Worm (Caenorhabditis elegans) whole organism, young adult: ENCODE results near the gene T25B9.2.
"Not testable (repeated sequence)": the region's sequence is repeated elsewhere in the genome, so short reads cannot be mapped to it uniquely, and the experiment has no call there.

ENCODE experiments used
- B0035.1 ChIP-seq: sonication (generic microtip); optimal IDR thresholded peaks from 2 replicates; lab custom pipeline; 2016; ENCODE audit warnings: missing genetic modification characterization, mild to moderate bottlenecking, missing compliant biosample characterization, missing genotype, missing genetic modification reagents
- B0336.3 ChIP-seq: fragments of 200-800 bp; sonication (Bioruptor generic); IDR thresholded peaks from 2 replicates; pipeline ENCODE4 v1.3.6; 2022; ENCODE audit warnings: missing genetic modification characterization, missing compliant biosample characterization
- D2030.7 ChIP-seq: fragments of 200-800 bp; sonication (Bioruptor generic); IDR thresholded peaks from 2 replicates; pipeline ENCODE4 v1.3.6; 2022; ENCODE audit warnings: missing genetic modification reagents, missing genetic modification characterization, missing compliant biosample characterization
- F55B11.4 ChIP-seq: sonication (generic microtip); optimal IDR thresholded peaks from 2 replicates; lab custom pipeline; 2016; ENCODE audit warnings: missing compliant biosample characterization, missing genetic modification characterization, borderline replicate concordance; ENCODE audit not compliant: insufficient read depth
- K12H6.12 ChIP-seq: fragments of 200-800 bp; sonication (Bioruptor generic); optimal IDR thresholded peaks from 2 replicates; lab custom pipeline; 2018; ENCODE audit warnings: mild to moderate bottlenecking, missing genetic modification characterization, missing compliant biosample characterization
- Y56A3A.18 ChIP-seq: fragments of 200-800 bp; sonication (Bioruptor generic); IDR thresholded peaks from 2 replicates; pipeline ENCODE4 v1.3.6; 2022; ENCODE audit warnings: missing genetic modification reagents, missing genetic modification characterization, missing compliant biosample characterization
- ama-1 ChIP-seq, 3 experiments: fragments of 150-350 bp in 1 of 3; sonication (generic microtip) in 2 of 3; optimal IDR thresholded peaks; 2 replicates each; lab custom pipeline; 2014 to 2018; ENCODE audit warnings: missing biosample characterization in 2 of 3, missing genetic modification characterization in 2 of 3, missing genetic modification reagents in 2 of 3
- athp-1 ChIP-seq: sonication (generic microtip); optimal IDR thresholded peaks from 2 replicates; lab custom pipeline; 2017; ENCODE audit warnings: mild to moderate bottlenecking, missing genetic modification characterization, missing compliant biosample characterization
- bed-1 ChIP-seq: fragments of 200-800 bp; sonication (Bioruptor generic); IDR thresholded peaks from 2 replicates; pipeline ENCODE4 v1.3.6; 2022; ENCODE audit warnings: missing genetic modification reagents, missing genetic modification characterization, missing compliant biosample characterization
- cebp-1 ChIP-seq, 2 experiments: fragments of 200-800 bp in 1 of 2; sonication (Bioruptor generic) in 1 of 2; sonication (generic microtip) in 1 of 2; IDR thresholded peaks in 1 of 2; optimal IDR thresholded peaks in 1 of 2; 2 replicates each; pipeline versions ENCODE4 v1.3.6 to Lab custom; 2017 to 2022; ENCODE audit warnings: missing compliant biosample characterization in 2 of 2, missing genetic modification characterization in 2 of 2, mild to moderate bottlenecking in 1 of 2, missing genetic modification reagents in 1 of 2, moderate library complexity in 1 of 2
- chd-7 ChIP-seq: sonication (generic microtip); optimal IDR thresholded peaks from 2 replicates; lab custom pipeline; 2016; ENCODE audit warnings: mild to moderate bottlenecking, missing genetic modification characterization, moderate library complexity, missing compliant biosample characterization
- egl-44 ChIP-seq: fragments of 200-800 bp; sonication (Bioruptor generic); IDR thresholded peaks from 2 replicates; pipeline ENCODE4 v1.3.6; 2022; ENCODE audit warnings: missing genetic modification reagents, missing genetic modification characterization, missing compliant biosample characterization
- him-1 ChIP-seq: sonication (generic microtip); optimal IDR thresholded peaks from 2 replicates; lab custom pipeline; 2016; ENCODE audit warnings: missing genotype, missing genetic modification reagents, missing genetic modification characterization, missing compliant biosample characterization
- hmg-1.2 ChIP-seq: fragments of 200-800 bp; sonication (Bioruptor generic); IDR thresholded peaks from 2 replicates; pipeline ENCODE4 v1.3.6; 2022; ENCODE audit warnings: missing genetic modification reagents, missing genetic modification characterization, missing compliant biosample characterization
- hrde-1 ChIP-seq: sonication (generic microtip); optimal IDR thresholded peaks from 2 replicates; lab custom pipeline; 2016; ENCODE audit warnings: missing genetic modification characterization, mild to moderate bottlenecking, missing compliant biosample characterization, moderate library complexity, missing genotype, missing genetic modification reagents, borderline replicate concordance
- lag-1 ChIP-seq: fragments of 200-800 bp; sonication (Bioruptor generic); IDR thresholded peaks from 2 replicates; pipeline ENCODE4 v1.3.6; 2022; ENCODE audit warnings: missing genetic modification reagents, missing genetic modification characterization, missing compliant biosample characterization
- let-607 ChIP-seq, 2 experiments: fragments of 200-800 bp in 1 of 2; sonication (Bioruptor generic) in 1 of 2; sonication (generic microtip) in 1 of 2; optimal IDR thresholded peaks; 2 replicates each; lab custom pipeline; 2016 to 2018; ENCODE audit warnings: mild to moderate bottlenecking in 2 of 2, missing compliant biosample characterization in 2 of 2, missing genetic modification characterization in 2 of 2, moderate library complexity in 2 of 2, missing genotype in 1 of 2
- lin-40 ChIP-seq: sonication (generic microtip); optimal IDR thresholded peaks from 2 replicates; lab custom pipeline; 2016; ENCODE audit warnings: missing genetic modification characterization, mild to moderate bottlenecking, missing compliant biosample characterization, missing genotype, missing genetic modification reagents
- lsy-27 ChIP-seq: sonication (generic microtip); optimal IDR thresholded peaks from 2 replicates; lab custom pipeline; 2017; ENCODE audit warnings: missing genetic modification characterization, mild to moderate bottlenecking, missing compliant biosample characterization, antibody characterized with exemption, missing genotype, borderline replicate concordance; ENCODE audit not compliant: insufficient read depth
- madf-3 ChIP-seq: fragments of 200-800 bp; sonication (Bioruptor generic); IDR thresholded peaks from 2 replicates; pipeline ENCODE4 v1.3.6; 2022; ENCODE audit warnings: missing genetic modification reagents, missing genetic modification characterization, missing compliant biosample characterization
- mxl-1 ChIP-seq: sonication (generic microtip); optimal IDR thresholded peaks from 2 replicates; lab custom pipeline; 2016; ENCODE audit warnings: missing genetic modification characterization, missing compliant biosample characterization
- nhr-80 ChIP-seq: sonication (generic microtip); optimal IDR thresholded peaks from 2 replicates; lab custom pipeline; 2016; ENCODE audit warnings: missing genetic modification characterization, missing compliant biosample characterization
- rcor-1 ChIP-seq: fragments of 200-800 bp; sonication (Bioruptor generic); IDR thresholded peaks from 2 replicates; pipeline ENCODE4 v1.3.6; 2022; ENCODE audit warnings: missing genetic modification reagents, missing genetic modification characterization, missing compliant biosample characterization
- rec-8 ChIP-seq, 2 experiments: sonication (generic microtip); optimal IDR thresholded peaks; 2 replicates each; lab custom pipeline; 2016; ENCODE audit warnings: mild to moderate bottlenecking in 2 of 2, missing genetic modification characterization in 2 of 2, missing genetic modification reagents in 2 of 2, missing genotype in 2 of 2, missing biosample characterization in 1 of 2, missing compliant biosample characterization in 1 of 2, moderate library complexity in 1 of 2
- repo-1 ChIP-seq: sonication (generic microtip); optimal IDR thresholded peaks from 2 replicates; lab custom pipeline; 2017; ENCODE audit warnings: mild to moderate bottlenecking, missing genetic modification characterization, missing compliant biosample characterization
- sea-2 ChIP-seq: fragments of 200-800 bp; sonication (Bioruptor generic); IDR thresholded peaks from 2 replicates; pipeline ENCODE4 v1.3.6; 2022; ENCODE audit warnings: missing genetic modification characterization, missing compliant biosample characterization
- snpc-1.1 ChIP-seq: sonication (generic microtip); optimal IDR thresholded peaks from 2 replicates; lab custom pipeline; 2017; ENCODE audit warnings: missing genetic modification characterization, mild to moderate bottlenecking, missing compliant biosample characterization, antibody characterized with exemption, moderate library complexity, missing genotype, missing genetic modification reagents; ENCODE audit not compliant: insufficient read depth
- snpc-3.4 ChIP-seq: sonication (generic microtip); optimal IDR thresholded peaks from 2 replicates; lab custom pipeline; 2017; ENCODE audit warnings: missing genetic modification characterization, mild to moderate bottlenecking, missing compliant biosample characterization, antibody characterized with exemption, moderate library complexity, missing genotype, missing genetic modification reagents
- tbx-9 ChIP-seq: sonication (generic microtip); optimal IDR thresholded peaks from 2 replicates; lab custom pipeline; 2016; ENCODE audit warnings: borderline replicate concordance, missing genetic modification characterization, inconsistent platforms, missing compliant biosample characterization
- unc-130 ChIP-seq: sonication (generic microtip); optimal IDR thresholded peaks from 2 replicates; lab custom pipeline; 2016; ENCODE audit warnings: missing genetic modification reagents, missing genetic modification characterization, missing compliant biosample characterization
- zim-3 ChIP-seq: sonication (generic microtip); optimal IDR thresholded peaks from 2 replicates; lab custom pipeline; 2017; ENCODE audit warnings: mild to moderate bottlenecking, missing genetic modification characterization, moderate library complexity, missing compliant biosample characterization
- ztf-6 ChIP-seq: fragments of 200-800 bp; sonication (Bioruptor generic); IDR thresholded peaks from 2 replicates; pipeline ENCODE4 v1.3.6; 2022; ENCODE audit warnings: missing genetic modification reagents, missing genetic modification characterization, missing compliant biosample characterization

Gene T25B9.2

ce11 chrIV:10751740-10752139 is at the start of gene T25B9.2:
Gene T25B9.2, minus strand, starts transcription at chrIV:10751840.
- TF ChIP-seq madf-3 (GFP tag; lab: Robert Waterston, UW); hmg-1.2 (GFP tag; lab: Robert Waterston, UW); athp-1 (tag; lab: Kevin White, UChicago): not testable (repeated sequence)

- TF ChIP-seq lsy-27 (no peak), D2030.7 (no peak), chd-7 (tag; lab: Kevin White, UChicago) (no peak), sea-2 (no peak), rec-8 (tag; optimal IDR thresholded peaks at IDR 0.05; lab: Kevin White, UChicago) (no peak), B0035.1 (no peak), snpc-3.4 (tag; lab: Kevin White, UChicago) (no peak), K12H6.12 (tag; lab: Kevin White, UChicago) (no peak)
Measured at ce11 chrIV:10799354-10799753, 47.7 kb upstream of the T25B9.2 start, which contains the start of gene zipt-2.1. Gene zipt-2.1, plus strand, starts transcription at chrIV:10799654.

- TF ChIP-seq unc-130 (GFP tag; lab: Kevin White, UChicago) (no peak), mxl-1 (tag; lab: Kevin White, UChicago) (no peak), rcor-1 (GFP tag; lab: Robert Waterston, UW) (no peak), B0336.3 (no peak), ama-1 (optimal IDR thresholded peaks at IDR 0.05; lab: Kevin White, UChicago) (no peak), ama-1 (GFP tag; optimal IDR thresholded peaks at IDR 0.05; lab: Kevin White, UChicago) (no peak), repo-1 (no peak), him-1 (no peak), tbx-9 (tag; lab: Kevin White, UChicago) (no peak), lin-40 (tag; lab: Kevin White, UChicago) (no peak), let-607 (tag; optimal IDR thresholded peaks at IDR 0.05; lab: Kevin White, UChicago) (no peak), hrde-1 (tag; lab: Kevin White, UChicago) (no peak), cebp-1 (GFP tag; IDR thresholded peaks at IDR 0.05; lab: Robert Waterston, UW) (no peak), cebp-1 (tag; optimal IDR thresholded peaks at IDR 0.05; lab: Kevin White, UChicago) (no peak), zim-3 (tag; lab: Kevin White, UChicago) (no peak), K12H6.12 (tag; lab: Kevin White, UChicago) (no peak), snpc-1.1 (tag; lab: Kevin White, UChicago) (no peak), Y56A3A.18 (no peak), egl-44 (GFP tag; lab: Robert Waterston, UW) (no peak), bed-1 (GFP tag; lab: Robert Waterston, UW) (no peak), F55B11.4 (tag; lab: Kevin White, UChicago) (no peak), ztf-6 (no peak)
Measured at ce11 chrIV:10798604-10799003, 47.0 kb upstream of the T25B9.2 start.

ce11 chrIV:10796707-10797106 is 45.1 kb upstream of the T25B9.2 start:
- TF ChIP-seq chd-7 (tag; lab: Kevin White, UChicago) (no peak), nhr-80 (tag; lab: Kevin White, UChicago) (peak; percentile 45), lin-40 (tag; lab: Kevin White, UChicago) (no peak), lag-1 (no peak)
